Worm (Caenorhabditis elegans) whole organism, mixed stage, embryonic: Measurements from ENCODE around the gene che-11.

Experiments
- bed-3 ChIP-seq: fragments of 200-800 bp; sonication (Bioruptor generic); optimal IDR thresholded peaks from 3 replicates; lab custom pipeline; 2018; ENCODE audit warnings: mild to moderate bottlenecking, missing genetic modification characterization, moderate library complexity, missing compliant biosample characterization
- blmp-1 ChIP-seq: fragments of 150-350 bp; optimal IDR thresholded peaks from 2 replicates; lab custom pipeline; 2014; ENCODE audit warnings: missing biosample characterization, missing genetic modification characterization
- ceh-39 ChIP-seq: fragments of 150-350 bp; optimal IDR thresholded peaks from 2 replicates; lab custom pipeline; 2014; ENCODE audit warnings: missing biosample characterization, missing genetic modification characterization
- ceh-83 ChIP-seq: fragments of 200-800 bp; sonication (Bioruptor generic); optimal IDR thresholded peaks from 2 replicates; lab custom pipeline; 2018; ENCODE audit warnings: mild to moderate bottlenecking, missing genetic modification characterization, missing compliant biosample characterization
- ces-1 ChIP-seq: fragments of 150-350 bp; optimal IDR thresholded peaks from 2 replicates; lab custom pipeline; 2014; ENCODE audit warnings: missing biosample characterization, missing genetic modification reagents, missing genetic modification characterization
- drap-1 ChIP-seq: fragments of 200-800 bp; sonication (Bioruptor generic); optimal IDR thresholded peaks from 3 replicates; lab custom pipeline; 2018; ENCODE audit warnings: mild to moderate bottlenecking, missing genetic modification characterization, missing compliant biosample characterization
- elt-1 ChIP-seq: sonication (generic microtip); optimal IDR thresholded peaks from 2 replicates; lab custom pipeline; 2017; ENCODE audit warnings: missing genetic modification characterization, mild to moderate bottlenecking, missing compliant biosample characterization, antibody characterized with exemption, moderate library complexity, borderline replicate concordance; ENCODE audit not compliant: insufficient read depth
- elt-3 ChIP-seq: fragments of 150-350 bp; optimal IDR thresholded peaks from 2 replicates; lab custom pipeline; 2014; ENCODE audit warnings: missing biosample characterization, missing genetic modification characterization
- flh-1 ChIP-seq: fragments of 200-800 bp; sonication (Bioruptor generic); optimal IDR thresholded peaks from 2 replicates; lab custom pipeline; 2018; ENCODE audit warnings: mild to moderate bottlenecking, missing genetic modification characterization, moderate library complexity, missing compliant biosample characterization
- ham-2 ChIP-seq: fragments of 200-800 bp; sonication (Bioruptor generic); optimal IDR thresholded peaks from 2 replicates; lab custom pipeline; 2018; ENCODE audit warnings: mild to moderate bottlenecking, missing genetic modification characterization, missing compliant biosample characterization
- lin-32 ChIP-seq: fragments of 200-800 bp; sonication (Bioruptor generic); optimal IDR thresholded peaks from 2 replicates; lab custom pipeline; 2018; ENCODE audit warnings: mild to moderate bottlenecking, missing genetic modification characterization, missing compliant biosample characterization
- lsy-2 ChIP-seq: fragments of 150-350 bp; optimal IDR thresholded peaks from 2 replicates; lab custom pipeline; 2014; ENCODE audit warnings: missing biosample characterization, missing genetic modification characterization
- mab-5 ChIP-seq: fragments of 150-350 bp; optimal IDR thresholded peaks from 2 replicates; lab custom pipeline; 2014; ENCODE audit warnings: missing biosample characterization, missing genetic modification characterization
- mep-1 ChIP-seq: fragments of 150-350 bp; optimal IDR thresholded peaks from 2 replicates; lab custom pipeline; 2017; ENCODE audit warnings: missing biosample characterization, missing genetic modification reagents, missing genetic modification characterization, inconsistent platforms
- mls-2 ChIP-seq: sonication (generic microtip); optimal IDR thresholded peaks from 2 replicates; lab custom pipeline; 2016; ENCODE audit warnings: mild to moderate bottlenecking, missing genetic modification characterization, moderate library complexity, missing compliant biosample characterization
- nhr-12 ChIP-seq: fragments of 150-350 bp; optimal IDR thresholded peaks from 2 replicates; lab custom pipeline; 2014; ENCODE audit warnings: missing biosample characterization, missing genetic modification characterization
- nhr-2 ChIP-seq: fragments of 150-350 bp; optimal IDR thresholded peaks from 2 replicates; lab custom pipeline; 2014; ENCODE audit warnings: missing biosample characterization, missing genetic modification characterization
- nhr-237 ChIP-seq: fragments of 150-350 bp; optimal IDR thresholded peaks from 2 replicates; lab custom pipeline; 2014; ENCODE audit warnings: missing biosample characterization, missing genetic modification characterization
- nhr-28 ChIP-seq: fragments of 150-350 bp; optimal IDR thresholded peaks from 2 replicates; lab custom pipeline; 2014; ENCODE audit warnings: missing biosample characterization, missing genetic modification characterization
- nhr-76 ChIP-seq: sonication (generic microtip); optimal IDR thresholded peaks from 2 replicates; lab custom pipeline; 2017; ENCODE audit warnings: missing biosample characterization, missing genetic modification characterization
- pha-4 ChIP-seq: fragments of 150-350 bp; optimal IDR thresholded peaks from 2 replicates; lab custom pipeline; 2018; ENCODE audit warnings: missing biosample characterization, missing genetic modification reagents, missing genetic modification characterization
- sem-2 ChIP-seq: fragments of 200-800 bp; sonication (Bioruptor generic); optimal IDR thresholded peaks from 2 replicates; lab custom pipeline; 2018; ENCODE audit warnings: mild to moderate bottlenecking, missing genetic modification characterization, missing compliant biosample characterization
- snpc-4 ChIP-seq: fragments of 150-350 bp; optimal IDR thresholded peaks from 2 replicates; lab custom pipeline; 2014; ENCODE audit warnings: missing biosample characterization, missing genetic modification characterization
- sptf-1 ChIP-seq: sonication (generic microtip); optimal IDR thresholded peaks from 2 replicates; lab custom pipeline; 2017; ENCODE audit warnings: mild to moderate bottlenecking, missing genetic modification characterization, moderate library complexity, missing compliant biosample characterization
- tbx-8 ChIP-seq: fragments of 200-800 bp; sonication (Bioruptor generic); optimal IDR thresholded peaks from 2 replicates; lab custom pipeline; 2018; ENCODE audit warnings: mild to moderate bottlenecking, missing genetic modification characterization, moderate library complexity, missing compliant biosample characterization
- unc-120 ChIP-seq: sonication (generic microtip); optimal IDR thresholded peaks from 2 replicates; lab custom pipeline; 2017; ENCODE audit warnings: missing genetic modification characterization, missing compliant biosample characterization; ENCODE audit not compliant: poor library complexity, severe bottlenecking
- unc-62 ChIP-seq: fragments of 150-350 bp; optimal IDR thresholded peaks from 2 replicates; lab custom pipeline; 2014; ENCODE audit warnings: missing biosample characterization, missing genetic modification reagents, missing genetic modification characterization
- ztf-11 ChIP-seq: fragments of 150-350 bp; optimal IDR thresholded peaks from 2 replicates; lab custom pipeline; 2014; ENCODE audit warnings: missing biosample characterization, missing genetic modification characterization

che-11 gene

DNA sequence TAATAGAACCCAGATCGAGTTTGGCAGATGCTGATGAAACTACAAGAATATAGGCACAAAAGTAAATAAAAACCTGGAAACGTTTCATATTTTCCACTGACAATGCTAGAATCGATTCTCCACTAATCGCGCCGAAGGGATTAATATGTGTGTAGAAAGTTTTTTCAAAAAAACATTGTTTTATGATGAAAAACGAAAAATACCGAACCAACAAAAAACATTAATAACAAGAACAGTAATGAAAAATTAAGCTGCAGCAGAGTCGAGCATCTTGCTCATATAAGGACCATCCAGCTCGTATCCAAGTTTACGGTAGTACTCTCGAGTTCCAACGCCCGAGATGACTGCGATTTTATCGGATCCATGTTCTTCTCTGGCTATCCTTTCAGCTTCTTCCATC lies 28.8 kb upstream of the che-11 start, which contains the start of gene clec-224:
TSS of gene clec-224 (minus strand) at position 101 of the 400 bp plus-strand sequence.
- no peak for TF ChIP-seq flh-1
- TF ChIP-seq, all 35 proteins: peak for 0

DNA sequence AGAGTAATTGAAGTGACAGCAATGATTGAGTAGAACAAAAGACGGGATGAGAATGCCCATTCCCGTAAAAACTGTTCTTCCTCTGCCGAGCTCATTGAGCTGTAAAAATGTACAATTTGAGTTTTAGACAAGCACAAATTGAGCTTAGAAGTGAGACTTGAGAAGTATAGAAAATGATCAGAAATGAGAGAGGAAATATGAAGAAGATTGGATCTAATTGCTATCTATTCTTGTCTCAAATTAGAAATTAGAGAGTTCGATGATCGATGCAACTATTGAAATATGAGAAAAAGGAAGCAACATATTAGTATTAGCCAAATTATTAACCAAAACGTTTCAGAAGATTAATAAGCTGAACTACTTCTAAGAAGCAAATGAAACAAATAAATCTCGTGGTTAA lies 19.6 kb upstream of the che-11 start, which contains the start of gene ZK863.1:
TSS of gene ZK863.1 (minus strand) at position 101 of the 400 bp plus-strand sequence.
- TF ChIP-seq sptf-1 (no peak), ceh-39 (tag; lab: Kevin White, UChicago) (no peak), blmp-1 (tag; lab: Kevin White, UChicago) (no peak), flh-1 (no peak), mep-1 (tag; lab: Kevin White, UChicago) (no peak), nhr-2 (tag; lab: Kevin White, UChicago) (no peak), bed-3 (GFP tag; lab: Kevin White, UChicago) (no peak), tbx-8 (GFP tag; lab: Kevin White, UChicago) (no peak), elt-3 (tag; lab: Kevin White, UChicago) (no peak), mab-5 (tag; lab: Kevin White, UChicago) (no peak), nhr-28 (tag; lab: Kevin White, UChicago) (no peak), sem-2 (GFP tag; lab: Kevin White, UChicago) (no peak), lsy-2 (tag; lab: Kevin White, UChicago) (no peak), nhr-237 (tag; lab: Kevin White, UChicago) (no peak), ztf-11 (tag; lab: Kevin White, UChicago) (no peak)

DNA sequence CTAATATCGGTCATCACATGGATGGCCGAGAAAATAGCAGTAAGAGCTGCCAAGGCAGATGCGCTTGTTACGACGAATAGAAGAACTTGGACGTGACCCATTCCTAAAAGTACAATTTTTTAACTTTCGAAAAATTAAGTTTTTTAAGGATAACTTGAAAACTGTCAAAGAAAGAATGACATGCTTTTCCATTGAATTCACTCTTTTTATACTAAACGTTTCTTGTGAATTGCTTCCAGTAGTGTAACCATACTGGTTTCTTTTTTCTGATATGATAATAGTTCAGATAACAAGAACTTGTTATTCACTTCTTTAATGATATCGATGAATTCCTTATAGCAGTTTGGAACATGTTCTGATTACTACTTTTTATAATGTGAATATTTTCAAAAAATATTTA lies 17.1 kb upstream of the che-11 start, which contains the start of gene col-37:
TSS of gene col-37 (minus strand) at position 101 of the 400 bp plus-strand sequence.
- TF ChIP-seq sem-2 (GFP tag; lab: Kevin White, UChicago) (no peak), ham-2 (GFP tag; lab: Kevin White, UChicago) (no peak), tbx-8 (GFP tag; lab: Kevin White, UChicago) (no peak), ces-1 (GFP tag; lab: Kevin White, UChicago) (no peak), unc-120 (tag; lab: Kevin White, UChicago) (no peak), ztf-11 (tag; lab: Kevin White, UChicago) (no peak), lin-32 (GFP tag; lab: Kevin White, UChicago) (no peak), mls-2 (tag; lab: Kevin White, UChicago) (no peak), elt-1 (tag; lab: Kevin White, UChicago) (no peak), nhr-2 (tag; lab: Kevin White, UChicago) (no peak), nhr-28 (tag; lab: Kevin White, UChicago) (no peak), nhr-12 (no peak), drap-1 (GFP tag; lab: Kevin White, UChicago) (no peak), pha-4 (tag; lab: Kevin White, UChicago) (no peak), ceh-39 (tag; lab: Kevin White, UChicago) (no peak), flh-1 (no peak), nhr-76 (tag; lab: Kevin White, UChicago) (no peak)

ce11 chrV:12167031-12167430 lies 16.5 kb upstream of the che-11 start:
- TF ChIP-seq blmp-1 (tag; lab: Kevin White, UChicago) (no peak), ham-2 (GFP tag; lab: Kevin White, UChicago) (no peak), sptf-1 (no peak), drap-1 (GFP tag; lab: Kevin White, UChicago) (no peak), unc-62 (GFP tag; lab: Kevin White, UChicago) (no peak), nhr-2 (tag; lab: Kevin White, UChicago) (no peak), lin-32 (GFP tag; lab: Kevin White, UChicago) (no peak), unc-120 (tag; lab: Kevin White, UChicago) (no peak)

ce11 chrV:12162906-12163305 lies 12.4 kb upstream of the che-11 start, which contains the start of gene srj-4:
srj-4 (plus strand) TSS chrV:12163206.
- TF ChIP-seq lin-32 (GFP tag; lab: Kevin White, UChicago), result no peak
- no peak for TF ChIP-seq nhr-2 (tag; lab: Kevin White, UChicago)
- no peak for TF ChIP-seq nhr-237 (tag; lab: Kevin White, UChicago)
- no peak for TF ChIP-seq unc-120 (tag; lab: Kevin White, UChicago)
- TF ChIP-seq ceh-83 (GFP tag; lab: Kevin White, UChicago), result no peak
- TF ChIP-seq lsy-2 (tag; lab: Kevin White, UChicago), result no peak
- TF ChIP-seq snpc-4 (tag; lab: Kevin White, UChicago), result no peak
- no peak for TF ChIP-seq nhr-28 (tag; lab: Kevin White, UChicago)
- TF ChIP-seq ham-2 (GFP tag; lab: Kevin White, UChicago), result no peak
- no peak for TF ChIP-seq flh-1
- no peak for TF ChIP-seq unc-62 (GFP tag; lab: Kevin White, UChicago)
- no peak for TF ChIP-seq sem-2 (GFP tag; lab: Kevin White, UChicago)
